Fruit fly (Drosophila melanogaster) S2 (cell line): Measurements from ENCODE around the gene CG13065.

ENCODE experiments used
- CG8478 ChIP-seq: fragments of >200 bp; optimal IDR thresholded peaks from 2 replicates; lab custom pipeline; 2018
- CTCF ChIP-seq, 2 experiments: fragments of >200 bp; optimal IDR thresholded peaks; 2 replicates each; lab custom pipeline; 2018

The CG13065 gene

DNA sequence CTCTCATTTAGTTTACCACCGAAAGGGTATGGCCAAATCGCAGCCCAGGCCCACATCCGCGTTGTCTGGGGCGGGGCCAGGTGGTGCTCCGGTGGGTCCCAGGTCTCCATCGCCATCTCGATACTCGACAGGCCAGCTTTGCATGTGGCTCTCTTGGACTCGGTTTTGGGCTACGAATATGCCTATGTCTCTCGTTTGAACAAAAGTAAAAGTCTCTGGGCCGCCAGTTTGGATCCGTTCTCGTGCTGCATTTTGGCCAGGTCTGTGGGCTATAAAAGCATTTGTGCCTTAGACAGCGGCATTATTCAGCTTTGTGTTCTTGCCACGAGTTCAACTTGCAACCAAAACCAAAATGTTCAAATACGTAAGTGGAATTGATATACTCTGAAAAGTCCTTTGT is at the start of gene CG13065:
TSS of gene CG13065 (plus strand) at position 301 of the 400 bp plus-strand sequence.
- TF ChIP-seq CTCF (optimal IDR thresholded peaks at IDR 0.05; lab: Kevin White, UChicago) (no peak), CG8478 (lab: Kevin White, UChicago) (no peak)

DNA sequence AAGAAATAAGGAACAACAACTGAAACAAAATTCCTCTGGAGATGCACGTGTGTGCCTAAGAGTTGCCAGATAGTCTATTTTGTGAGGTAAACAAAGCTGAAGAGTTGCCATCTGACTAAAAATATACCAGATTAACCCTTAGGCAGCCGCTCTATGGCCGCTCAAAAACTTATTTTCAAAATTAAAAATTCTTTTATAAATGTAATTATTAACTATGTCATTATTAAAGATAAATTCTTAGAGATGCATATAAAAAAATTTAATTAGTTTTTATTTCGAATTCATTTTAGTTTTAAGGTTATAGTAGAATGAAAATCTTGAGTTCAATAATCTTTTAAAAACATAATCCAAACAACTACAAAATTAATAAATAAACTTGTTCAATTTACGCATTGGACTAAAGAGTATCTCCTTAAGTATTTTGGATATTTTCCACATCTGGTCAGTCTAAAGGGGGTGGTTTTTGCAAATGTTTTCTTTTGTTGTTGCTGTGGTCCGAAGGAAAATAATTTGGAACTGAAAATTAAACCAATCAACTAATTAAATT is 48.5 kb upstream of the CG13065 start, which contains the start of gene Tmx3:
TSS of gene Tmx3 (plus strand) at position 442 of the 547 bp plus-strand sequence.
- TF ChIP-seq CG8478 (lab: Kevin White, UChicago) (no peak), CTCF (optimal IDR thresholded peaks at IDR 0.05; lab: Kevin White, UChicago) (no peak)

DNA sequence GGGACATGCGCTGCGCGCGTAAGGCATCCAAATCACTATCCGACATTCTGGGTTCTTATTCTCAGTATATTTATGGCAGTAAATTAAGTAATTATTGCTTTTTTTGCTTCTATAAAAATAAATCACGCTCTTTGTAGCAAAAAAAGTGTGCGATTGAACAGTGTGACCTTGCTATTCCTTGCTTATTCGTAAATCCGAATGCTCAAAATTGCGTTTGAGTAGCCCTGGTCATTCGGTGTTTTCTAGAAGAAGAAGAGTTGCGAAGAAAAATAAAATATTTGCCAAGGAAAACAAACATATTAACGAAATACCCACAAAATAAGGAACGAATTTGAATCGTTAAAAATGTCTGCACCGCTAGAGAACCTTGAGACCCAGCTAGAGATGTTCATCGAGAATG is 45.4 kb upstream of the CG13065 start, which contains the start of the genes PDCD-5 and MED10:
TSS of gene PDCD-5 (minus strand) at position 182 of the 400 bp plus-strand sequence.
TSS of gene MED10 (plus strand) at position 228 of the 400 bp plus-strand sequence.
- TF ChIP-seq CTCF (optimal IDR thresholded peaks at IDR 0.05; lab: Kevin White, UChicago) (peak in 1 of 2 experiments; percentile 40), CG8478 (lab: Kevin White, UChicago) (no peak)

DNA sequence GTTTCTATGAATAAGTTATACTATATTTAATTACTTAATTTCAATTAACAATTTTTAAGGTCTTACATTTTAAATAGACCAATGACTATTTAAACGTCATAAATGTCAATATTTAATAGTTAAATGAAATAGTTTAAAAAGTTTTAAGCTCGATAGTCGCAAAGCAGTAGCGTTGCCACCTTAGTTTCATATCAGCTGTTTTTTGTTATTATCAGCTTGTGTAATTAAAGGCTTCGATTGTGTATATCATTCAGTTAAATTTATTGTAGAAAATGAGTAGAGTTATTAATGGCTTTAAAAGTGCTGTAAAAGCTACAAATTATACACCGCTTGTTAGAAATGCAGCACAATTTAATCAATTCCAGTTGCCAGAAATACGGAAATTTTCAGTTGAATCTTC is 44.3 kb upstream of the CG13065 start, which contains the start of gene Hsc20:
TSS of gene Hsc20 (plus strand) at position 204 of the 400 bp plus-strand sequence.
- TF ChIP-seq CG8478 (lab: Kevin White, UChicago) (no peak), CTCF (optimal IDR thresholded peaks at IDR 0.05; lab: Kevin White, UChicago) (no peak)

DNA sequence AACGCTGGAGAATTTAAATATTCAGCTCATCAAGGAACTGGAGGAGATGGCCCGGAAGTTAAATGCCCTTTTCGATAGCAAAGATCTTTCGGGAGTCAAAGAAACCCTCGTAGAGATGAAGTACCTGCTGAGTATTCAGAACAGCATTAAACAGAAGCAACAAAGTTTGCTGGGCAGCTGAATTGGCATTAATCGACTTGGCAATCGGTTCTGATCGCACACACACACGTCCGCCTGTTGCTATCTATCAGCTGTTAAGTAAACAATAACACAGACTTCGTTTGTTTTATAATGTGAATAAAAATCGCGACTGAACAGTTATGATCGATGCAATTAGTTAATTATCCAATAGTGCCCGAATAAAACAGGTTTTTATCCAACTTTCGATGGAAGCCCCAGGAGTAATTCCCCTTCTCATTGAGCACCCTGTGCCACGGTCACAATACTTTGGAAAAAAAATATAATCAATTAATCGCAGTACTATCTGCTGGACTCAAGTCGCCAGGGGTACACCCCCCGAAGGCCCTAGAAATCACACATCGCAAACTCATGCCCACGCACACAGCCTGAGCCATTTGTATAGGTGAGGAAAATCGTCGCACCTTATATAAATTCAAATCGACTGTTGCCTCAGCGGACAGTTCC is 43.3 kb upstream of the CG13065 start:
- TF ChIP-seq CG8478 (lab: Kevin White, UChicago): no peak
- TF ChIP-seq CTCF (optimal IDR thresholded peaks at IDR 0.05; lab: Kevin White, UChicago): no peak

DNA sequence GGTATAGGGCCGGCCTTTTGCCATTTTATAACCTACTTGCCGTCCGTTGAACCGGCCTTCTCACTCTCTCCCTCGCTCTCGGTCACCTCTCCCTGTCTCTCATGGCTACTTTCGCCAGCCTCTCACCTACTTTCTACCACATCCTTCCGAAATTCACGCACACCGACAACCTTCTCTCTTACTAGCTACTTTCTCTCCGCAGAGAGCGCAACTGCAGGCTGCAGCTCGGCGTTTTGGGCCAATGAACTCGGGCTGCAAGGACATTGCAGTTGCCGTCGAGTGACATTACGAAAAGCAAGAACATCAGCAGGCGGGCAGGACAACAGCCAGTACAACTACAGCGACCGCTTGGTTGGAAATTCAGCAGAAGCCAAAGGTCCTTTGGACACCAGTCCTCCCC is 35.9 kb upstream of the CG13065 start:
- TF ChIP-seq CG8478 (lab: Kevin White, UChicago) (no peak), CTCF (optimal IDR thresholded peaks at IDR 0.05; lab: Kevin White, UChicago) (no peak)

DNA sequence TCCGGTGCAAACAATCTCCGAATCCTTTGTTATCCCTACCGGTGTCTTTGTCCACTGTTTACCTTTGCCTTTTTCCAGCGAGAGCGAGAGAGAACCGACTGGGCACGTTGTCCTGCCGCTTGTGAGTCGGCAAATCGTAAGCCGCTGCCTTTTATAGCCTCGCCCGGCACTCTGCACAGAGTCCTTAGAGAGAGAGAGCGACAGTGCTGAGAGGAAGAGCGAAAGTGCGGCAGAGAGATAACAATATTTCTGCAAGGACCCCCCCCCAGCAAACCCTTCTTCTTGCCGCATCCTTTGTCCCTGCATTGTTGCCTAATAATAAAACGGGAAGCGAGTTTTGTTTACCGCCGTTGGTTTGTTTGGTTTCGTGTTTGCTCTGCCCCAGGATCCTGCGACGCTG is 25.0 kb upstream of the CG13065 start, which contains the start of gene CG13055:
TSS of gene CG13055 (minus strand) at position 101 of the 400 bp plus-strand sequence.
- TF ChIP-seq CTCF (optimal IDR thresholded peaks at IDR 0.05; lab: Kevin White, UChicago) (no peak), CG8478 (lab: Kevin White, UChicago) (no peak)

DNA sequence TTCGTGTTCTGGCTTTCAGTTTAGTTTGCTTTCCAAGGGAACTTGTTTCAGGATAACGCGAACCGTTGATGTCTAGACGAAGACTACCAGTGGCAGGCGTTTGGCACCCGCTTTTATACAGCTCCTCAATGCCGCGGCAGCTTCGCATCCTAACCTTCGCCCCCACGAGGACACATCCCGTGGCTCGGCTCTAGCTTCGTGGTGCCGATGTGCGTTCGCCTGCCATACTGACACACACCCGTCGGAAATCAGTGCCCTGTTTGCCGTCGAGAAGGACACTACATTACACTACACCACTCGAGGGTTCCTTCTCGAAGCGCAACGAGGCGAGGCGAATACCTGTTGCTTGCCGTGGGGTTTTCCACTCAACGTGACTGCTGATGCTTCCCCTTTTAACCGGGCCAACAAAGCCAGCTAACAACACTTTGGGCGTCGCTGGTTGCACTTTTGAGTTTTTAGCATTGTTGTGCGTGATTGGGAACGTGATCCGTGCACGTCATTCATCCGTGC is 20.1 kb upstream of the CG13065 start, which contains the start of gene CG13054:
TSS of gene CG13054 (minus strand) at position 74 of the 510 bp plus-strand sequence.
- TF ChIP-seq CTCF (optimal IDR thresholded peaks at IDR 0.05; lab: Kevin White, UChicago) (no peak), CG8478 (lab: Kevin White, UChicago) (no peak)

DNA sequence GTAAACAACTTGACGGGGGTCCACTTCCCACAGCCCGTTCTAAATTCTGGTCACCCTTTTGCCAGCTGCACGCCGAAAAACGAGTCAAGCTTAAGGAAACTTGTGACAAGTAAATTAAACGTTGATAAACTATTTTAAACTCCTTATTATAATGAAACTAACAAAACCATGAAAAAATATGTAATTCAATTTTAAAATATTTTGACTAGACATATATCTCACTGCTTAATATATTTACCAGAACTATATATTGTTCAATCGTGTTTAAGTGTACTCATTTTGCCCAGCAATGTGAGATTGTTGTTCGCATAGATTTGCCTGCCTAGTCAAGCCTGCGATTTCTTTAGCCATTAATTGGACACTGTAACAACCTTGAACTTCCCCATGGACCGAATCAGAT is 17.7 kb upstream of the CG13065 start, which contains the start of gene CG13053:
TSS of gene CG13053 (minus strand) at position 171 of the 400 bp plus-strand sequence.
- TF ChIP-seq CG8478 (lab: Kevin White, UChicago) (no peak), CTCF (optimal IDR thresholded peaks at IDR 0.05; lab: Kevin White, UChicago) (no peak)

DNA sequence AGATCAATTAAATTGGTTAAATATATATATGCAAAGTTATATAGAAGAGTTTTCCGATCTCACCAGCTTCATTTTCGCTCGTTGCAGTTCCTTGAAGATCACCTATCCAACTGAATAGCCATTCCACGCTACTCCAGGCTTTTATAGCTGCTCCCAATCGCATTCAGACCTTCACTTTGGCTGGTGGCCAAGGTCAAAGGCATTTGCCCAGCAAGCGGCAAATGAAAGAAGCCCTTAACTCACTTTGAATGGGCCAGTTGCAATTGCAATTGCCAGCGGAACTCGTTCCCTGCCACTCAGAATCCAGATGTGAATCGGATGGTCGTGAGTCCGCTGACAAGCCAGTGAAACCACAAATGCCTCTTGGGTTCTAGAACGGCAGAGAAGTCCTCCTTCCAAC is 15.7 kb upstream of the CG13065 start, which contains the start of gene CG34247:
TSS of gene CG34247 (minus strand) at position 101 of the 400 bp plus-strand sequence.
- TF ChIP-seq CTCF (optimal IDR thresholded peaks at IDR 0.05; lab: Kevin White, UChicago) (no peak), CG8478 (lab: Kevin White, UChicago) (no peak)

DNA sequence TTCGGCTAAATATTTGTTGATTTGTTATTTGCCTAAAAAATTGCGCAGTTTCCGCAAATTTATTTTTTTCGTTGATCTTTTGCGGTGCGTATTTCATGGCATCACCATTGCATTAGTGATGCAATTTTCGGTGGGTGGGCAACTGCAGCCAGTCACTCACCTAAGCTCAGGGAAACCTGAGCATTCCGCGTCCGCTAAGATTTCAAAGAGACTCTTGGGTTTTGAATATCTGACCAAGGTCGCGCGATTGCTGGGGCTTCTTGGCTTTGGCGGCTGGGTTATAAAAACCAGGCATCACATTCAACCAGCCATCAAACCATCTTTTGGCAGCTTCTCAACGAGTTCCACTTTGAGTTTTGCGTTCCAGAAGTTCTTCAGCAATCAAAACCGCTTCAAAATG is 14.8 kb upstream of the CG13065 start, which contains the start of gene CG13071:
TSS of gene CG13071 (plus strand) at position 301 of the 400 bp plus-strand sequence.
- no peak for TF ChIP-seq CG8478 (lab: Kevin White, UChicago)
- no peak for TF ChIP-seq CTCF (optimal IDR thresholded peaks at IDR 0.05; lab: Kevin White, UChicago)

DNA sequence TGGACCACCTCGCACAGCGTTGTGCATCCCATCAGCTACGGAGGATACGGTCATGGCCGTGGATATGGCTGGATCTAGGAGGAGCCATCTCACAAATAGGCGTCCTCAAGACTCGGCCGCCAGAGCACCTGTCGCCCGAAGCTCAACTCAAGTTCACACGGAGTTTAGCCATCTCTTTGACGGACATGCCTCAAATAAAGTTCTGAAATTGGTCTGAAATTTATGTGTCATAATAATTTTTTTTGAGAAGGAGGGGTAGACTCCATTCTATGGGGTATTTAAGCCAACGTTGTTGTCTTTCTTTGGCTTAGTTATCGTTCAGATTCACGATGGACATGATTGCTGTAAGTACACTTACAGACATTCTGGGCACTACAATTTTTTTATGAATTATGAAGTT is 14.2 kb upstream of the CG13065 start, which contains the start of gene CG13070:
TSS of gene CG13070 (plus strand) at position 301 of the 400 bp plus-strand sequence.
- TF ChIP-seq CG8478 (lab: Kevin White, UChicago): no peak

DNA sequence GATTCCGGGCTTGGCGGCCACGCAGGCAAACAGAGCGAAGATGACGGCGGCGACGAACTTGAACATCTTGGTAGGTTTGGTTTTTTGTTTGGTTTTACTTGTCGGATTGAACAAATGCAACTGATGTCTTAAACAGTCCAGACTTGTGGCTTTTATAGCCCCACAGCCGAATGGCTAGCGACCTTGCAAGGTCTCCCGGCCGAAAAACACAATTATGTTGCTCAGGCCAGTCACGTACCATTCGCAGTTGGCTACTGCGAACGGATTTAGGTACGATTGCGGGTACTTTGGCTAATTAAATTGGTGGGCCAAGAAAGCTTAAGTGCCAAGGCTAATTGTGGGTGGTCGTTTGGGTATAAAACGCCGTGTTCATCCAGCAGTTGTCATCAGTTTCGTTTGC is 12.2 kb upstream of the CG13065 start, which contains the start of the genes CG13051 and CG13069:
TSS of gene CG13051 (minus strand) at position 101 of the 400 bp plus-strand sequence.
TSS of gene CG13069 (plus strand) at position 386 of the 400 bp plus-strand sequence.
- TF ChIP-seq CG8478 (lab: Kevin White, UChicago) (no peak), CTCF (optimal IDR thresholded peaks at IDR 0.05; lab: Kevin White, UChicago) (no peak)

DNA sequence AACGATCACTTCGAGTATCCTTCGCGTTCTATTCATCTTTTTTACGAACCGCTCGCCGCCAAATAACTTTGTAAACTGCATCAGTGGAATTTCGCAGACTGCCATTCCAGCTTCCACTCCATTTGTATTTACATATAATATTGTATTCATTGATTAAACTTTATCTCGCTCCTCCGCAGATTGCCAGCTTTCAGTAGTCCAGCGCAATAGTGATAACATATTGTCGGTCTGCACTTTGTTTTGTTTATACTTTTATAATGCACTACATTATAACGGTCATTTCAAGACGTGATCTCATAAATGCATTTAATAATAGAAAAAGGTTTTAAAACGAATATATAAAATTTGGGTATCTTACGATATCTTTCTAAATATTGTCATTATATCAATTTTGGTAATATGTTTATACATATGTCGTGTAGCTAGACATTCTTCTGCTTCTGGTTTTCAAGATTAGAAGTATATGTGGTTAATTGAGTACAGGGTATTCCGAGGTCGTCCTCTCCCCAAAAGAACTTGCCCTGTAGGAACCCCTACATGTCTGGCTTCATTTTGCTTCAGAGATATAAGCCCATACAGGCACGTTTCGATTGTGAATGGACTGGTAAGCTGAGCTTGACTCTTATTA is 9.0 kb upstream of the CG13065 start, which contains the start of gene CG4950:
TSS of gene CG4950 (minus strand) at position 51 of the 628 bp plus-strand sequence.
- TF ChIP-seq CG8478 (lab: Kevin White, UChicago) (no peak), CTCF (optimal IDR thresholded peaks at IDR 0.05; lab: Kevin White, UChicago) (no peak)
